Fruit fly (Drosophila melanogaster): ENCODE data around the gene CG14434.
A peak's percentile ranks its signal among the peaks of the same experiment; 100 is the strongest.

CG14434 gene

dm6 chrX:6867175-6868023 lies at the start of gene CG14434 (continued):
- TF ChIP-seq chif (GFP tag; optimal IDR thresholded peaks at IDR 0.05) (peak; percentile 19 to 75), H2.0 (GFP tag; IDR thresholded peaks at IDR 0.05) (peak; percentile 28; the same call in 1 of the 2 replicates), br (optimal IDR thresholded peaks at IDR 0.05) (no peak), CG12236 (GFP tag; optimal IDR thresholded peaks at IDR 0.05) (peak; percentile 34), Asciz (GFP tag; optimal IDR thresholded peaks at IDR 0.05) (peak; percentile 79), so (GFP tag; IDR thresholded peaks at IDR 0.05) (peak; percentile 45; the same call in 1 of the 3 replicates), Hmx (GFP tag; optimal IDR thresholded peaks at IDR 0.05) (peak; percentile 58), CG32767 (GFP tag; IDR thresholded peaks at IDR 0.05) (no peak; the same call in 1 of the 2 replicates), nmo (GFP tag; optimal IDR thresholded peaks at IDR 0.05) (peak; percentile 90), usp (GFP tag; optimal IDR thresholded peaks at IDR 0.05) (no peak), TFAM (GFP tag; optimal IDR thresholded peaks at IDR 0.05) (no peak), Usf (GFP tag; optimal IDR thresholded peaks at IDR 0.05) (peak; percentile 75), CG6175 (GFP tag; IDR thresholded peaks at IDR 0.05) (no peak), gro (GFP tag; optimal IDR thresholded peaks at IDR 0.05) (peak; percentile 14), CG3995 (GFP tag; optimal IDR thresholded peaks at IDR 0.05) (peak; percentile 34), CG15073 (GFP tag; optimal IDR thresholded peaks at IDR 0.05) (peak; percentile 43), CG30403 (GFP tag; optimal IDR thresholded peaks at IDR 0.05) (peak; percentile 90), CG17802 (tag; optimal IDR thresholded peaks at IDR 0.05) (no peak), scrt (GFP tag; optimal IDR thresholded peaks at IDR 0.05) (peak; percentile 17), CG4730 (GFP tag; IDR thresholded peaks at IDR 0.05) (peak; percentile 49), Med (GFP tag) (peak; percentile 66), ap (GFP tag; IDR thresholded peaks at IDR 0.05) (0 out of 2 replicates have a peak, but pooled peaks have one; percentile 2), bbx (GFP tag; IDR thresholded peaks at IDR 0.05; ENCODE audit: partially characterized antibody) (peak; percentile 49), salm (tag; optimal IDR thresholded peaks at IDR 0.05) (peak; percentile 53), zen (tag; optimal IDR thresholded peaks at IDR 0.05) (peak; percentile 21), tin (GFP tag; optimal IDR thresholded peaks at IDR 0.05) (peak; percentile 77), CG10462 (GFP tag; optimal IDR thresholded peaks at IDR 0.05) (peak; percentile 70), Doc3 (GFP tag; IDR thresholded peaks at IDR 0.05; ENCODE audit: partially characterized antibody) (no peak), Deaf1 (tag; optimal IDR thresholded peaks at IDR 0.05) (peak; percentile 96), z (GFP tag; IDR thresholded peaks at IDR 0.05) (no peak), fd102C (GFP tag; optimal IDR thresholded peaks at IDR 0.05) (no peak), dimm (GFP tag; IDR thresholded peaks at IDR 0.05) (no peak), da (GFP tag; optimal IDR thresholded peaks at IDR 0.05) (no peak), hbn (GFP tag; IDR thresholded peaks at IDR 0.05; ENCODE audit: partially characterized antibody) (no peak), CG1024 (GFP tag; IDR thresholded peaks at IDR 0.05) (no peak), YL-1 (GFP tag; optimal IDR thresholded peaks at IDR 0.05) (peak; percentile 49), CG2120 (GFP tag; optimal IDR thresholded peaks at IDR 0.05) (peak; percentile 70), chm (GFP tag; IDR thresholded peaks at IDR 0.05) (no peak; the same call in 1 of the 2 replicates), CG18476 (GFP tag; optimal IDR thresholded peaks at IDR 0.05) (peak; percentile 79), Ssrp (tag; optimal IDR thresholded peaks at IDR 0.05) (peak; percentile 88), CG10267 (tag; optimal IDR thresholded peaks at IDR 0.05) (peak; percentile 78), ara (GFP tag; IDR thresholded peaks at IDR 0.05) (peak; percentile 24; the same call in 1 of the 2 replicates), NC2α (GFP tag; optimal IDR thresholded peaks at IDR 0.05) (no peak), CG13775 (GFP tag; optimal IDR thresholded peaks at IDR 0.05) (peak; percentile 88), seq (GFP tag; IDR thresholded peaks at IDR 0.05) (no peak), onecut (GFP tag; IDR thresholded peaks at IDR 0.05) (no peak), CG11247 (GFP tag; IDR thresholded peaks at IDR 0.05) (no peak), az2 (GFP tag; optimal IDR thresholded peaks at IDR 0.05) (peak; percentile 86), row (GFP tag; IDR thresholded peaks at IDR 0.05) (peak; percentile 74)
